Worm (Caenorhabditis elegans): ENCODE results near the gene F57G12.1.

- TF ChIP-seq akir-1 (GFP tag; optimal IDR thresholded peaks at IDR 0.05) (no peak), nfya-1 (tag; optimal IDR thresholded peaks at IDR 0.05; ENCODE audit: borderline replicate concordance, insufficient read depth) (no peak), attf-5 (GFP tag; optimal IDR thresholded peaks at IDR 0.05) (no peak)
Observed at ce11 chrX:12198298-12198697, 26.8 kb upstream of the F57G12.1 start.
